Fruit fly (Drosophila melanogaster): ENCODE results near the gene CG9686.

Gene CG9686

DNA sequence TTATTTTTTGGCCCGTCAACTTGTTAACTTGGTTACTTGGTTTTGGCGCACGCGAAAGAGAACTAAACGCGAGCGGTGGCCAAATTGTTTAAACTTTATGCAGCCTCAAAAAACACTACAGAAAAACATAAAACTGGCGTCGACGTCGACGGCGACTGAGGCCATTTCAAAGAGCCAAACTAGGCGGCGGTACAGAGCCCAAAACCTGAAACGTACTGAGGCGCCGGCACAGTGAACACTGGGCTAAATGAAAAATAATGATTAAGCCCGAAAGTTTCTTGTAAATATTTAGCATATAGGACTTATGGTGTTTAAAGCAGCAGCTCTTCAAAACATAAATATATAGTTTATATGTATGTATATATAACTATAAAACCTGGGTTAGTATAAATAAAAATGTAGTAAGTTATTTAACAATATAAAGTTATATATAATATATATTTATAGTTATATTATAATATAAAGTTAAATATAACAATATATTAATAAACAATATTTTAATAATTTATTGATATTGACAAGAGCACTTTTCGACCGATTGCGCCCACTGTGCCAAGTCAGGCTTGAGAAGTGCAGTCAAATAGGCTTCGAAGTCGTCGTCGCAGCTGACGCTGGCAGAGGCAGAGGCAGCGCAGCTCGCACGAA, 20.0 kb downstream of the CG9686 start, which contains the start of gene CG15249 (continued):
- TF ChIP-seq Deaf1 (tag; optimal IDR thresholded peaks at IDR 0.05) (peak; percentile 41), Drgx (GFP tag; IDR thresholded peaks at IDR 0.05) (peak; percentile 41), Trl (optimal IDR thresholded peaks at IDR 0.05) (no peak), Trl (GFP tag; optimal IDR thresholded peaks at IDR 0.05) (no peak), D (optimal IDR thresholded peaks at IDR 0.05) (no peak), D (GFP tag; optimal IDR thresholded peaks at IDR 0.05) (peak; percentile 56), pum (GFP tag; optimal IDR thresholded peaks at IDR 0.05) (no peak), CG31441 (GFP tag; IDR thresholded peaks at IDR 0.05) (peak; percentile 76), sd (tag; optimal IDR thresholded peaks at IDR 0.05) (no peak), HLH3B (GFP tag; IDR thresholded peaks at IDR 0.05) (no peak), kay (GFP tag; optimal IDR thresholded peaks at IDR 0.05) (no peak), Fer1 (GFP tag; optimal IDR thresholded peaks at IDR 0.05) (peak; percentile 54), dmrt11E (tag; optimal IDR thresholded peaks at IDR 0.05) (peak; percentile 43), CG12155 (GFP tag; optimal IDR thresholded peaks at IDR 0.05) (no peak), chm (GFP tag; IDR thresholded peaks at IDR 0.05) (no peak), bcd (GFP tag; optimal IDR thresholded peaks at IDR 0.05) (peak; percentile 30), phol (tag; optimal IDR thresholded peaks at IDR 0.05) (peak; percentile 68), CG10274 (GFP tag; optimal IDR thresholded peaks at IDR 0.05) (no peak), CG10654 (GFP tag; optimal IDR thresholded peaks at IDR 0.05) (peak; percentile 2), CG33557 (GFP tag; optimal IDR thresholded peaks at IDR 0.05) (peak; percentile 36), dpn (GFP tag; optimal IDR thresholded peaks at IDR 0.05) (peak in 1 of 2 experiments; percentile 26), CG9932 (GFP tag; IDR thresholded peaks at IDR 0.05) (no peak), CG2875 (GFP tag; optimal IDR thresholded peaks at IDR 0.05) (peak; percentile 27), tx (GFP tag; optimal IDR thresholded peaks at IDR 0.05) (no peak), CG3281 (GFP tag; optimal IDR thresholded peaks at IDR 0.05) (peak; percentile 27), CG11093 (GFP tag; IDR thresholded peaks at IDR 0.05) (no peak), kni (GFP tag; optimal IDR thresholded peaks at IDR 0.05) (no peak), CG5180 (GFP tag; optimal IDR thresholded peaks at IDR 0.05) (peak; percentile 32), CG15601 (tag; optimal IDR thresholded peaks at IDR 0.05) (peak; percentile 55), CG10267 (tag; optimal IDR thresholded peaks at IDR 0.05) (peak; percentile 58), zen2 (GFP tag; IDR thresholded peaks at IDR 0.05; ENCODE audit: partially characterized antibody) (no peak), C15 (GFP tag; IDR thresholded peaks at IDR 0.05) (no peak), CG17359 (tag; optimal IDR thresholded peaks at IDR 0.05) (peak; percentile 54), CG3407 (GFP tag; optimal IDR thresholded peaks at IDR 0.05) (peak; percentile 29), Blimp-1 (GFP tag; optimal IDR thresholded peaks at IDR 0.05) (peak; percentile 66), CG18262 (tag; optimal IDR thresholded peaks at IDR 0.05) (peak; percentile 84), B-H2 (GFP tag; optimal IDR thresholded peaks at IDR 0.05) (no peak), Dek (tag; optimal IDR thresholded peaks at IDR 0.05) (peak; percentile 29), sqz (GFP tag; optimal IDR thresholded peaks at IDR 0.05) (peak; percentile 24), bsh (GFP tag; optimal IDR thresholded peaks at IDR 0.05) (peak; percentile 38 to 69), CG4707 (GFP tag; optimal IDR thresholded peaks at IDR 0.05) (no peak), Spps (tag; optimal IDR thresholded peaks at IDR 0.05) (peak; percentile 35), Dll (GFP tag; IDR thresholded peaks at IDR 0.05; ENCODE audit: partially characterized antibody) (no peak), fd96Cb (tag; optimal IDR thresholded peaks at IDR 0.05) (peak; percentile 56), CG12299 (tag; optimal IDR thresholded peaks at IDR 0.05) (peak; percentile 34), CG10366 (GFP tag; IDR thresholded peaks at IDR 0.05) (peak; percentile 21; the same call in 1 of the 2 replicates), Rx (GFP tag; IDR thresholded peaks at IDR 0.05) (no peak), dmrt99B (tag; optimal IDR thresholded peaks at IDR 0.05) (peak; percentile 78), BtbVII (GFP tag; optimal IDR thresholded peaks at IDR 0.05) (peak; percentile 20), Sox102F (GFP tag; optimal IDR thresholded peaks at IDR 0.05) (peak; percentile 66)

Measured in whole organism, embryonic.